Worm (Caenorhabditis elegans): Measurements from ENCODE around the gene C34C12.8.

ce11 chrIII:3428574-3428973 lies 31.6 kb upstream of the C34C12.8 start:
- TF ChIP-seq elt-1 (tag; optimal IDR thresholded peaks at IDR 0.05) (no peak), fos-1 (tag; optimal IDR thresholded peaks at IDR 0.05) (no peak), ama-1 (optimal IDR thresholded peaks at IDR 0.05) (no peak), ceh-82 (tag; optimal IDR thresholded peaks at IDR 0.05) (no peak), alr-1 (tag; optimal IDR thresholded peaks at IDR 0.05) (no peak), zag-1 (tag; optimal IDR thresholded peaks at IDR 0.05) (no peak)

Data from whole organism, L2 larva.